Worm (Caenorhabditis elegans) whole organism, late embryonic: Measurements from ENCODE around the gene F22F7.4.

Experiments used
- ahr-1 ChIP-seq: sonication (generic microtip); optimal IDR thresholded peaks from 2 replicates; lab custom pipeline; 2016; ENCODE audit warnings: missing genetic modification characterization, missing compliant biosample characterization
- dve-1 ChIP-seq: sonication (generic microtip); optimal IDR thresholded peaks from 2 replicates; lab custom pipeline; 2017; ENCODE audit warnings: antibody characterized with exemption, mild to moderate bottlenecking, missing genetic modification characterization, missing compliant biosample characterization
- elt-2 ChIP-seq: sonication (generic microtip); optimal IDR thresholded peaks from 2 replicates; lab custom pipeline; 2016; ENCODE audit warnings: missing genetic modification reagents, missing genetic modification characterization, missing compliant biosample characterization
- fkh-10 ChIP-seq: fragments of 150-350 bp; optimal IDR thresholded peaks from 2 replicates; lab custom pipeline; 2014; ENCODE audit warnings: missing biosample characterization, missing genetic modification reagents, missing genetic modification characterization
- sdc-2 ChIP-seq: sonication (generic microtip); optimal IDR thresholded peaks from 2 replicates; lab custom pipeline; 2016; ENCODE audit warnings: missing genotype, missing genetic modification characterization, missing compliant biosample characterization
- unc-55 ChIP-seq: sonication (generic microtip); optimal IDR thresholded peaks from 2 replicates; lab custom pipeline; 2017; ENCODE audit warnings: missing biosample characterization, missing genetic modification reagents, missing genetic modification characterization
- unc-86 ChIP-seq: sonication (generic microtip); optimal IDR thresholded peaks from 2 replicates; lab custom pipeline; 2016; ENCODE audit warnings: missing genetic modification characterization, missing compliant biosample characterization

DNA sequence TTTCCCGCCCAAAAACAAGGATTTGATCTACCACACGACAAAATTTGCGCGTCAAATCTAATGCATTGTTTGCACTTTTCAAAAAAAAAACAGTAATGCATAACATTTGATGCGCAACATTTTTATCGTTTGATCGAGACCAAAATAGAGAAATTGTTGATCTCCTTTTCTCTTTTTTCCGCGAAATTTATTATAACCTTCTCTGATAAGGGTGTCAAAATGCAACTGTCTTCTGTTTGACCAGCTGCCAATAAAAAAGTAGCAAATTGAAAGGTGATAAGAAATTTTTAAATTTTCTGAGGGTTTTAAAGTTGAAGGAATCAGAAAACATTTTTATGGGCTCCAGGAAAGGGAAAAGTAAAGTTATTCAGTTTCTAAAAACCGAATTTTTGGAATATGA is 31.1 kb upstream of the F22F7.4 start:
- TF ChIP-seq dve-1 (tag; lab: Kevin White, UChicago) (no peak), sdc-2 (no peak), fkh-10 (GFP tag; lab: Kevin White, UChicago) (no peak), unc-86 (tag; lab: Kevin White, UChicago) (no peak), ahr-1 (tag; lab: Kevin White, UChicago) (no peak), unc-55 (GFP tag; lab: Kevin White, UChicago) (no peak), elt-2 (tag; lab: Kevin White, UChicago) (no peak)
